Worm (Caenorhabditis elegans) whole organism, mixed stage, embryonic: ENCODE data around the gene ife-2.

Source experiments
- blmp-1 ChIP-seq: fragments of 150-350 bp; optimal IDR thresholded peaks from 2 replicates; lab custom pipeline; 2014; ENCODE audit warnings: missing biosample characterization, missing genetic modification characterization
- ces-1 ChIP-seq: fragments of 150-350 bp; optimal IDR thresholded peaks from 2 replicates; lab custom pipeline; 2014; ENCODE audit warnings: missing biosample characterization, missing genetic modification reagents, missing genetic modification characterization
- elt-3 ChIP-seq: fragments of 150-350 bp; optimal IDR thresholded peaks from 2 replicates; lab custom pipeline; 2014; ENCODE audit warnings: missing biosample characterization, missing genetic modification characterization
- mab-5 ChIP-seq: fragments of 150-350 bp; optimal IDR thresholded peaks from 2 replicates; lab custom pipeline; 2014; ENCODE audit warnings: missing biosample characterization, missing genetic modification characterization
- mls-2 ChIP-seq: sonication (generic microtip); optimal IDR thresholded peaks from 2 replicates; lab custom pipeline; 2016; ENCODE audit warnings: mild to moderate bottlenecking, missing genetic modification characterization, moderate library complexity, missing compliant biosample characterization
- nhr-237 ChIP-seq: fragments of 150-350 bp; optimal IDR thresholded peaks from 2 replicates; lab custom pipeline; 2014; ENCODE audit warnings: missing biosample characterization, missing genetic modification characterization
- nhr-76 ChIP-seq: sonication (generic microtip); optimal IDR thresholded peaks from 2 replicates; lab custom pipeline; 2017; ENCODE audit warnings: missing biosample characterization, missing genetic modification characterization
- pha-4 ChIP-seq: fragments of 150-350 bp; optimal IDR thresholded peaks from 2 replicates; lab custom pipeline; 2018; ENCODE audit warnings: missing biosample characterization, missing genetic modification reagents, missing genetic modification characterization
- unc-62 ChIP-seq: fragments of 150-350 bp; optimal IDR thresholded peaks from 2 replicates; lab custom pipeline; 2014; ENCODE audit warnings: missing biosample characterization, missing genetic modification reagents, missing genetic modification characterization
- ztf-11 ChIP-seq: fragments of 150-350 bp; optimal IDR thresholded peaks from 2 replicates; lab custom pipeline; 2014; ENCODE audit warnings: missing biosample characterization, missing genetic modification characterization

DNA sequence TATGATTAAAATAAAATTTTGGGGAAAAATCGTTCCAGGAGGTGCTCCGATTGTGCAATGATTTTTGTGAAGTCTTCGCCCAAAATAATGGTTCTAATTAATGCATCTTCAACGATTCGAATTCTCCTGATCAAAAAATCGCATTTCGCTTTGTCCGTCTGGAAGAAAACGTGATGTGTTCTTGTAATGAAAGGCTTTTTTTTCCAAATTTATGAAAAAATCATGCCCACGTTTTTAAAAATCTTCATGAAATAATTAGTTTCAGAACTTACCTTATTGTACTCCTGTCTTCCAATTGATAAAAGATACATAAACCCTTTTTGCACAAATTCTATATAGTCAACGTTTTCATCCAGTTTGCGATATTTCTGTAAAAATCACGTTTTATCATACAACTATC, 7.1 kb upstream of the ife-2 start:
- TF ChIP-seq mab-5 = no peak
- TF ChIP-seq nhr-76 = no peak
- TF ChIP-seq mls-2 (tag; lab: Kevin White, UChicago) = no peak
- TF ChIP-seq nhr-237 (tag; lab: Kevin White, UChicago) = no peak
- no peak for TF ChIP-seq unc-62 (GFP tag; lab: Kevin White, UChicago)
- TF ChIP-seq blmp-1 (tag; lab: Kevin White, UChicago) = no peak
- TF ChIP-seq ztf-11 (tag; lab: Kevin White, UChicago) = no peak
- no peak for TF ChIP-seq elt-3
- TF ChIP-seq ces-1 = no peak
- no peak for TF ChIP-seq pha-4 (tag; lab: Kevin White, UChicago)
